Worm (Caenorhabditis elegans) whole organism, L4 larva: ENCODE measurements around the gene msp-31.
"Not testable (repeated sequence)": the region's sequence is repeated elsewhere in the genome, so short reads cannot be mapped to it uniquely, and the experiment has no call there.

Experiments
- F26F4.8 ChIP-seq: fragments of 200-800 bp; sonication (Bioruptor generic); conservative IDR thresholded peaks from 2 replicates; pipeline ENCODE4 v1.3.6; 2022; ENCODE audit warnings: missing genetic modification characterization, missing compliant biosample characterization
- F37D6.2 ChIP-seq: sonication (generic microtip); optimal IDR thresholded peaks from 2 replicates; lab custom pipeline; 2016; ENCODE audit warnings: mild to moderate bottlenecking, missing genetic modification characterization, missing compliant biosample characterization
- F49E8.2 ChIP-seq: sonication (generic microtip); optimal IDR thresholded peaks from 2 replicates; lab custom pipeline; 2016; ENCODE audit warnings: missing compliant biosample characterization, mild to moderate bottlenecking, missing genetic modification characterization, borderline replicate concordance
- T26A8.4 ChIP-seq: fragments of 200-800 bp; sonication (Bioruptor generic); IDR thresholded peaks from 2 replicates; pipeline ENCODE4 v1.3.6; 2022; ENCODE audit warnings: missing genetic modification characterization, missing compliant biosample characterization
- Y75B8A.6 ChIP-seq: fragments of 200-800 bp; sonication (Bioruptor generic); IDR thresholded peaks from 2 replicates; pipeline ENCODE4 v1.3.6; 2022; ENCODE audit warnings: missing genetic modification reagents, missing genetic modification characterization, missing compliant biosample characterization
- aha-1 ChIP-seq: fragments of 150-350 bp; peaks from one replicate; lab custom pipeline; 2014; ENCODE audit warnings: missing biosample characterization, missing genetic modification characterization
- aly-2 ChIP-seq: sonication (generic microtip); optimal IDR thresholded peaks from 2 replicates; lab custom pipeline; 2018; ENCODE audit warnings: missing biosample characterization, missing genetic modification characterization
- ceh-44 ChIP-seq: fragments of 200-800 bp; sonication (Bioruptor generic); IDR thresholded peaks from 2 replicates; pipeline ENCODE4 v1.3.6; 2022; ENCODE audit warnings: missing genetic modification reagents, missing genetic modification characterization, missing compliant biosample characterization
- daf-12 ChIP-seq: fragments of 150-350 bp; optimal IDR thresholded peaks from 2 replicates; lab custom pipeline; 2014; ENCODE audit warnings: missing biosample characterization, missing genetic modification reagents, missing genetic modification characterization
- daf-16 ChIP-seq, 3 experiments: sonication (generic microtip); optimal IDR thresholded peaks; 2 replicates each; lab custom pipeline; 2016 to 2017; ENCODE audit warnings: missing genetic modification characterization in 3 of 3, missing genetic modification reagents in 3 of 3, mild to moderate bottlenecking in 2 of 3, missing compliant biosample characterization in 2 of 3, missing biosample characterization in 1 of 3, moderate library complexity in 1 of 3
- dmd-6 ChIP-seq: fragments of 200-800 bp; sonication (Bioruptor generic); IDR thresholded peaks from 2 replicates; pipeline ENCODE4 v1.3.6; 2022; ENCODE audit warnings: missing genetic modification reagents, missing genetic modification characterization, missing compliant biosample characterization
- dpl-1 ChIP-seq: fragments of 150-350 bp; optimal IDR thresholded peaks from 2 replicates; lab custom pipeline; 2014; ENCODE audit warnings: missing biosample characterization, missing genetic modification reagents, missing genetic modification characterization
- duxl-1 ChIP-seq: sonication (generic microtip); optimal IDR thresholded peaks from 2 replicates; lab custom pipeline; 2016; ENCODE audit warnings: mild to moderate bottlenecking, missing genetic modification characterization, moderate library complexity, missing compliant biosample characterization; ENCODE audit not compliant: poor library complexity
- dve-1 ChIP-seq: sonication (generic microtip); optimal IDR thresholded peaks from 2 replicates; lab custom pipeline; 2017; ENCODE audit warnings: antibody characterized with exemption, mild to moderate bottlenecking, missing genetic modification characterization, missing compliant biosample characterization; ENCODE audit not compliant: insufficient read depth
- fos-1 ChIP-seq: fragments of 150-350 bp; optimal IDR thresholded peaks from 2 replicates; lab custom pipeline; 2014; ENCODE audit warnings: missing biosample characterization, missing genetic modification characterization
- hif-1 ChIP-seq, 2 experiments: sonication (generic microtip); optimal IDR thresholded peaks; 2 replicates each; lab custom pipeline; 2016 to 2017; ENCODE audit warnings: missing compliant biosample characterization in 2 of 2, missing genetic modification characterization in 2 of 2, missing genetic modification reagents in 2 of 2, missing genotype in 2 of 2, mild to moderate bottlenecking in 1 of 2
- hlh-11 ChIP-seq: fragments of 200-800 bp; sonication (Bioruptor generic); optimal IDR thresholded peaks from 2 replicates; lab custom pipeline; 2018; ENCODE audit warnings: mild to moderate bottlenecking, missing genetic modification characterization, missing compliant biosample characterization
- hmg-1.1 ChIP-seq: fragments of 200-800 bp; sonication (Bioruptor generic); IDR thresholded peaks from 2 replicates; pipeline ENCODE4 v1.3.6; 2022; ENCODE audit warnings: missing genetic modification reagents, missing genetic modification characterization, missing compliant biosample characterization
- jun-1 ChIP-seq: fragments of 150-350 bp; optimal IDR thresholded peaks from 2 replicates; lab custom pipeline; 2014; ENCODE audit warnings: missing biosample characterization, missing genetic modification reagents, missing genetic modification characterization
- lin-13 ChIP-seq: fragments of 150-350 bp; optimal IDR thresholded peaks from 2 replicates; lab custom pipeline; 2014; ENCODE audit warnings: missing biosample characterization, missing genetic modification reagents, missing genetic modification characterization
- lin-15B ChIP-seq: fragments of 150-350 bp; sonication (generic microtip); optimal IDR thresholded peaks from 3 replicates; lab custom pipeline; 2014; ENCODE audit warnings: missing biosample characterization, missing genetic modification characterization
- lin-38 ChIP-seq: fragments of 200-800 bp; sonication (Bioruptor generic); IDR thresholded peaks from 2 replicates; pipeline ENCODE4 v1.3.6; 2022; ENCODE audit warnings: missing genetic modification reagents, missing genetic modification characterization, missing compliant biosample characterization
- lin-39 ChIP-seq: fragments of 150-350 bp; optimal IDR thresholded peaks from 2 replicates; lab custom pipeline; 2014; ENCODE audit warnings: missing biosample characterization, missing genetic modification reagents, missing genetic modification characterization
- lsy-2 ChIP-seq, 2 experiments: fragments of 150-350 bp in 1 of 2; sonication (generic microtip) in 1 of 2; optimal IDR thresholded peaks; 2 replicates each; lab custom pipeline; 2014 to 2017; ENCODE audit warnings: missing biosample characterization in 2 of 2, missing genetic modification characterization in 2 of 2
- madf-5 ChIP-seq, 2 experiments: fragments of 200-800 bp; sonication (Bioruptor generic); IDR thresholded peaks; 2 replicates each; pipeline ENCODE4 v1.3.6; 2022; ENCODE audit warnings: missing compliant biosample characterization in 2 of 2, missing genetic modification characterization in 2 of 2
- madf-9 ChIP-seq: fragments of 200-800 bp; sonication (Bioruptor generic); conservative IDR thresholded peaks from 2 replicates; pipeline ENCODE4 v1.3.6; 2022; ENCODE audit warnings: missing genetic modification reagents, missing genetic modification characterization, missing compliant biosample characterization
- mdl-1 ChIP-seq, 2 experiments: fragments of 150-350 bp in 1 of 2; sonication (generic microtip) in 1 of 2; optimal IDR thresholded peaks; 2 replicates each; lab custom pipeline; 2014 to 2017; ENCODE audit warnings: missing biosample characterization in 2 of 2, missing genetic modification characterization in 2 of 2
- mdt-29 ChIP-seq: fragments of 200-800 bp; sonication (Bioruptor generic); IDR thresholded peaks from 2 replicates; pipeline ENCODE4 v1.3.6; 2022; ENCODE audit warnings: missing genetic modification reagents, missing genetic modification characterization, missing compliant biosample characterization
- nhr-111 ChIP-seq: fragments of 200-800 bp; sonication (Bioruptor generic); optimal IDR thresholded peaks from 2 replicates; lab custom pipeline; 2018; ENCODE audit warnings: mild to moderate bottlenecking, missing genetic modification characterization, missing compliant biosample characterization
- nhr-237 ChIP-seq: sonication (generic microtip); optimal IDR thresholded peaks from 2 replicates; lab custom pipeline; 2017; ENCODE audit warnings: missing biosample characterization, missing genetic modification characterization
- nhr-25 ChIP-seq: sonication (generic microtip); optimal IDR thresholded peaks from 2 replicates; lab custom pipeline; 2017; ENCODE audit warnings: missing genetic modification characterization, mild to moderate bottlenecking, missing compliant biosample characterization, antibody characterized with exemption, moderate library complexity, borderline replicate concordance; ENCODE audit not compliant: insufficient read depth
- nhr-28 ChIP-seq: fragments of 150-350 bp; optimal IDR thresholded peaks from 2 replicates; lab custom pipeline; 2014; ENCODE audit warnings: missing biosample characterization, missing genetic modification characterization
- nhr-6 ChIP-seq: fragments of 150-350 bp; optimal IDR thresholded peaks from 2 replicates; lab custom pipeline; 2014; ENCODE audit warnings: missing biosample characterization, missing genetic modification characterization
- nhr-77 ChIP-seq: fragments of 150-350 bp; optimal IDR thresholded peaks from 2 replicates; lab custom pipeline; 2014; ENCODE audit warnings: missing biosample characterization, missing genetic modification characterization
- pha-4 ChIP-seq, 2 experiments: fragments of 150-350 bp in 1 of 2; fragments of 200-800 bp in 1 of 2; sonication (Bioruptor generic) in 1 of 2; IDR thresholded peaks in 1 of 2; optimal IDR thresholded peaks in 1 of 2; 2 replicates each; pipeline versions ENCODE4 v1.3.6 to Lab custom; 2014 to 2022; ENCODE audit warnings: missing genetic modification characterization in 2 of 2, missing genetic modification reagents in 2 of 2, missing biosample characterization in 1 of 2, missing compliant biosample characterization in 1 of 2
- pqm-1 ChIP-seq: sonication (generic microtip); optimal IDR thresholded peaks from 2 replicates; lab custom pipeline; 2017; ENCODE audit warnings: missing biosample characterization, missing genetic modification characterization
- rbr-2 ChIP-seq: sonication (generic microtip); optimal IDR thresholded peaks from 2 replicates; lab custom pipeline; 2016; ENCODE audit warnings: missing genotype, missing genetic modification characterization, missing compliant biosample characterization
- sdz-12 ChIP-seq: fragments of 200-800 bp; sonication (Bioruptor generic); optimal IDR thresholded peaks from 2 replicates; lab custom pipeline; 2018; ENCODE audit warnings: mild to moderate bottlenecking, missing genetic modification characterization, missing compliant biosample characterization
- skn-1 ChIP-seq: fragments of 150-350 bp; optimal IDR thresholded peaks from 2 replicates; lab custom pipeline; 2014; ENCODE audit warnings: missing biosample characterization, missing genetic modification characterization
- tag-97 ChIP-seq: fragments of 200-800 bp; sonication (Bioruptor generic); IDR thresholded peaks from 2 replicates; pipeline ENCODE4 v1.3.6; 2022; ENCODE audit warnings: missing genetic modification characterization, missing compliant biosample characterization
- tra-1 ChIP-seq: fragments of 200-800 bp; sonication (Bioruptor generic); IDR thresholded peaks from 2 replicates; pipeline ENCODE4 v1.3.6; 2022; ENCODE audit warnings: missing genetic modification reagents, missing genetic modification characterization, missing compliant biosample characterization
- unc-130 ChIP-seq: sonication (generic microtip); optimal IDR thresholded peaks from 2 replicates; lab custom pipeline; 2016; ENCODE audit warnings: missing genetic modification reagents, missing genetic modification characterization, missing compliant biosample characterization
- vab-7 ChIP-seq: fragments of 200-800 bp; sonication (Bioruptor generic); IDR thresholded peaks from 2 replicates; pipeline ENCODE4 v1.3.6; 2022; ENCODE audit warnings: missing genetic modification reagents, missing genetic modification characterization, missing compliant biosample characterization
- zag-1 ChIP-seq: fragments of 150-350 bp; optimal IDR thresholded peaks from 2 replicates; lab custom pipeline; 2014; ENCODE audit warnings: missing biosample characterization, missing genetic modification characterization

The msp-31 gene

DNA sequence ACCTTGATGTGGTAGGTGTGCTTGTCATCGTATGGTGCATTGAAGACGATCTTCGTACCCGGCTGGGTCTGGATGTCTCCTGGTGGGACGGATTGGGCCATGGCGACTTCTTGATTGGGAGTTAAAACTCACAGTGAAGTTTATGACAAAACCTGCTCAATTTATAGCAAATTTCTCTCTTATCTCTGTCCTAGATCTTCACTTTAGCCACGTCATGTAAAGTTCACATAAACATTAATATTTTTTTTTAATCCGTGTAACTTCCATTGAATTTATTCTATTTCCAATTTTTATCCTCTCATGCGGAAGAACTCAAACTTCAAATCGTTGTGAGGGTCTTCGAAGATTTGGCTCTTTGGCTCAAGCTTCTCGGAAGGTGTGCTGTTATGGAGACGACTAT is at the start of gene msp-31:
TSS of gene msp-31 (minus strand) at position 101 of the 400 bp plus-strand sequence.
- TF ChIP-seq fos-1 (tag; lab: Kevin White, UChicago); nhr-111 (GFP tag; lab: Kevin White, UChicago); unc-130: not testable (repeated sequence)

DNA sequence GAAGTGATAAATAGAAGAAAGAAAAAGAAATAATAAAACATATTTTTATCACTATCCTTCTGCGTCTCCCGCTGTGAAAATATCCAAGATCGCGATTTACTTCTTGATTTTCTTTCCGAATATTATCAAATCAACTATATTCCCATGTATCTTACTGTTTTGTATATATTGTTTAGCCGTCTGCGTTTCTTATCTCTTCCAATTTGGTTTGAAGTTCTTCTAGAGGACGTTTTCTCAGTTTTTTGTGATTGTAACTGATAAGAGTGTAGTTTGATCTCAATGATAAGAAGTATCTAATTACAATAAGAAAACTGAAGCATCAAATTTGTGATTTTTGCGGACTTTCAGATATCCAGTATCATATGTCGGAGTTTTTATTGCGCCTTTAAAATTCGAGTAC is 44.3 kb upstream of the msp-31 start:
- TF ChIP-seq daf-16 (GFP tag; optimal IDR thresholded peaks at IDR 0.05; lab: Kevin White, UChicago) (no peak), daf-16 (tag; optimal IDR thresholded peaks at IDR 0.05; lab: Kevin White, UChicago) (peak; percentile 46), lin-15B (tag; lab: Kevin White, UChicago) (no peak), lin-39 (tag; lab: Kevin White, UChicago) (no peak), lin-13 (GFP tag; lab: Kevin White, UChicago) (no peak), nhr-28 (tag; lab: Kevin White, UChicago) (peak; percentile 83), ceh-44 (GFP tag; lab: Robert Waterston, UW) (no peak), dve-1 (tag; lab: Kevin White, UChicago) (peak; percentile 50), mdt-29 (GFP tag; lab: Robert Waterston, UW) (no peak), pqm-1 (peak; percentile 33), dmd-6 (peak; percentile 42; the same call in 1 of the 2 replicates), F37D6.2 (tag; lab: Kevin White, UChicago) (no peak), hmg-1.1 (GFP tag; lab: Robert Waterston, UW) (no peak), duxl-1 (tag; lab: Kevin White, UChicago) (no peak), nhr-77 (tag; lab: Kevin White, UChicago) (peak; percentile 31), nhr-25 (tag; lab: Kevin White, UChicago) (no peak), hlh-11 (tag; lab: Kevin White, UChicago) (peak; percentile 30), skn-1 (tag; lab: Kevin White, UChicago) (no peak)

DNA sequence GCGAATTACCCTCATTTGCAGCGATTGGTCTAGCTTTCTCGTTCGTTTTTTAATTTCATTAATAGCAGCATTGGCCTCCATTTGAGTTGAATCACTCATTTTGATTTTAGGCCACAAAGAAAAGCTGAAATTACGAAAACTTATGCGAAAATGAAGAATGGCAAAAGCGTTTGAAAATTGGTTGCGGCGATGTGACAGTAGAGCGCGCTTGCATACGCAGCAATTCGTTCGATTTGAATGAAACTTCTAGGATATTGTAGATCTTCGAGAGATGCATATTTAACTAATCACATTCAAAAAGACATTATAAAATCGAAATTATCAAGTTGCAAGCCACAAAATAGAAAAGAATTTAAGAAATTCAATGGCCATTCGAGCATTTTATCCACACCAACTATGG is 43.4 kb upstream of the msp-31 start, which contains the start of gene ulp-2:
TSS of gene ulp-2 (minus strand) at position 158 of the 400 bp plus-strand sequence.
- TF ChIP-seq mdt-29 (GFP tag; lab: Robert Waterston, UW) (no peak), nhr-237 (tag; lab: Kevin White, UChicago) (no peak), fos-1 (tag; lab: Kevin White, UChicago) (no peak), lin-39 (tag; lab: Kevin White, UChicago) (no peak), hlh-11 (tag; lab: Kevin White, UChicago) (no peak), F49E8.2 (tag; lab: Kevin White, UChicago) (no peak), T26A8.4 (GFP tag; lab: Robert Waterston, UW) (no peak), Y75B8A.6 (GFP tag; lab: Robert Waterston, UW) (no peak), dpl-1 (peak; percentile 14), aha-1 (tag; lab: Kevin White, UChicago) (peak; percentile 96), mdl-1 (tag; optimal IDR thresholded peaks at IDR 0.05; lab: Kevin White, UChicago) (no peak), daf-12 (no peak), tag-97 (no peak), lsy-2 (tag; optimal IDR thresholded peaks at IDR 0.05; lab: Kevin White, UChicago) (peak in 1 of 2 experiments; percentile 53), sdz-12 (no peak), tra-1 (no peak), zag-1 (tag; lab: Kevin White, UChicago) (no peak), aly-2 (tag; lab: Kevin White, UChicago) (no peak), hmg-1.1 (GFP tag; lab: Robert Waterston, UW) (no peak)

DNA sequence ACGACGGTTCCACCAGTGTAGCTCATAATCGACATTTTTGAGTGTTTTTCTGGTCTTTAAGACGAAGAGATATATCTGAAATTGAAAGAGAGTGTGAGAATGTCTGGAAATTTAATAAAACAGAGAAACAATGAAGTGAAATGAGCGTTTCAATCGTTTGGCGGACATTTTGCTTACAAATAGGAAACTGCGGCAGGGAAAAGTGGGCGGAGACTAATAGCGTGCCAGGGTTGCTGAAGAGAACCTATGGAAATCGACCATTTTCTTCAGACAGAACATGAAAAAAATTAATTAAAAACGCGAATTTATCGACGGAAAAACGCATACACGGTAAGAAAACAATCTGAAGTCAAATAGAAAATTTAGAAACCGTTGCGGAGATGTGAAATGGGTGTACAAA is 39.0 kb upstream of the msp-31 start, which contains the start of gene pbs-3:
TSS of gene pbs-3 (minus strand) at position 75 of the 400 bp plus-strand sequence.
- TF ChIP-seq madf-5 (GFP tag; IDR thresholded peaks at IDR 0.05; lab: Robert Waterston, UW): 0 out of 4 replicates have a peak, but pooled peaks of 1 of the 2 experiments have one; percentile 46
- TF ChIP-seq T26A8.4 (GFP tag; lab: Robert Waterston, UW): no peak
- TF ChIP-seq lsy-2 (tag; optimal IDR thresholded peaks at IDR 0.05; lab: Kevin White, UChicago): peak in 1 of 2 experiments; percentile 81
- TF ChIP-seq hif-1 (tag; optimal IDR thresholded peaks at IDR 0.05; lab: Kevin White, UChicago): peak in 1 of 2 experiments; percentile 68
- no peak for TF ChIP-seq daf-16 (GFP tag; optimal IDR thresholded peaks at IDR 0.05; lab: Kevin White, UChicago)
- TF ChIP-seq daf-16 (tag; optimal IDR thresholded peaks at IDR 0.05; lab: Kevin White, UChicago): peak; percentile 35
- no peak for TF ChIP-seq F26F4.8 (GFP tag; lab: Robert Waterston, UW)
- TF ChIP-seq vab-7 (GFP tag; lab: Robert Waterston, UW): peak; percentile 54; the same call in 1 of the 2 replicates
- TF ChIP-seq pha-4 (GFP tag; IDR thresholded peaks at IDR 0.05; lab: Robert Waterston, UW): no peak
- TF ChIP-seq pha-4 (tag; optimal IDR thresholded peaks at IDR 0.05; lab: Kevin White, UChicago): no peak
- TF ChIP-seq nhr-6 (tag; lab: Kevin White, UChicago): peak; percentile 82
- peak; percentile 77 for TF ChIP-seq lin-38
- TF ChIP-seq rbr-2 (tag; lab: Kevin White, UChicago): peak; percentile 2
- no peak for TF ChIP-seq jun-1 (tag; lab: Kevin White, UChicago)
- peak; percentile 73 for TF ChIP-seq nhr-77 (tag; lab: Kevin White, UChicago)
- no peak for TF ChIP-seq madf-9 (GFP tag; lab: Robert Waterston, UW)
